Worm (Caenorhabditis elegans): Measurements from ENCODE around the gene zmp-1.

The zmp-1 gene

ce11 chrIII:5930659-5931058, 2.1 kb downstream of the zmp-1 start (continued):
- TF ChIP-seq tlp-1 (tag; optimal IDR thresholded peaks at IDR 0.05), result no peak
- no peak for TF ChIP-seq blmp-1 (tag; optimal IDR thresholded peaks at IDR 0.05)
- no peak for TF ChIP-seq egl-13 (tag; optimal IDR thresholded peaks at IDR 0.05)
- no peak for TF ChIP-seq xbp-1 (tag; optimal IDR thresholded peaks at IDR 0.05)
- TF ChIP-seq pax-3 (tag; optimal IDR thresholded peaks at IDR 0.05), result no peak
- TF ChIP-seq pqm-1 (tag; optimal IDR thresholded peaks at IDR 0.05), result no peak
- no peak for TF ChIP-seq nhr-12 (tag; optimal IDR thresholded peaks at IDR 0.05)
- no peak for TF ChIP-seq fkh-8 (tag; optimal IDR thresholded peaks at IDR 0.05)
- peak; percentile 4 for TF ChIP-seq mef-2 (tag; optimal IDR thresholded peaks at IDR 0.05)
- no peak for TF ChIP-seq lir-3 (tag; optimal IDR thresholded peaks at IDR 0.05; ENCODE audit: poor library complexity)
- no peak for TF ChIP-seq grh-1 (GFP tag; IDR thresholded peaks at IDR 0.05)
- TF ChIP-seq fkh-4 (tag; optimal IDR thresholded peaks at IDR 0.05; ENCODE audit: borderline replicate concordance), result no peak
- TF ChIP-seq dsc-1 (tag; optimal IDR thresholded peaks at IDR 0.05), result peak; percentile 49
- TF ChIP-seq ceh-82 (tag; optimal IDR thresholded peaks at IDR 0.05), result no peak
- TF ChIP-seq tbx-2 (tag; optimal IDR thresholded peaks at IDR 0.05), result no peak
- no peak for TF ChIP-seq dpl-1 (GFP tag; optimal IDR thresholded peaks at IDR 0.05)
- no peak for TF ChIP-seq ztf-4 (tag; optimal IDR thresholded peaks at IDR 0.05)
- no peak for TF ChIP-seq zag-1 (tag; optimal IDR thresholded peaks at IDR 0.05)
- no peak for TF ChIP-seq zip-4 (GFP tag; optimal IDR thresholded peaks at IDR 0.05)
- TF ChIP-seq ets-5 (GFP tag; IDR thresholded peaks at IDR 0.05), result no peak
- TF ChIP-seq rnt-1 (tag; optimal IDR thresholded peaks at IDR 0.05), result peak; percentile 50
- TF ChIP-seq Y116A8C.19 (tag; optimal IDR thresholded peaks at IDR 0.05; ENCODE audit: borderline replicate concordance), result no peak
- no peak for TF ChIP-seq F16B12.6 (tag; optimal IDR thresholded peaks at IDR 0.05)
- no peak for TF ChIP-seq nhr-76 (tag; optimal IDR thresholded peaks at IDR 0.05)
- no peak for TF ChIP-seq sup-37 (GFP tag; optimal IDR thresholded peaks at IDR 0.05)
- TF ChIP-seq hlh-17 (GFP tag; optimal IDR thresholded peaks at IDR 0.05; ENCODE audit: borderline replicate concordance), result no peak
- no peak for TF ChIP-seq lin-15B (tag; optimal IDR thresholded peaks at IDR 0.05)

DNA sequence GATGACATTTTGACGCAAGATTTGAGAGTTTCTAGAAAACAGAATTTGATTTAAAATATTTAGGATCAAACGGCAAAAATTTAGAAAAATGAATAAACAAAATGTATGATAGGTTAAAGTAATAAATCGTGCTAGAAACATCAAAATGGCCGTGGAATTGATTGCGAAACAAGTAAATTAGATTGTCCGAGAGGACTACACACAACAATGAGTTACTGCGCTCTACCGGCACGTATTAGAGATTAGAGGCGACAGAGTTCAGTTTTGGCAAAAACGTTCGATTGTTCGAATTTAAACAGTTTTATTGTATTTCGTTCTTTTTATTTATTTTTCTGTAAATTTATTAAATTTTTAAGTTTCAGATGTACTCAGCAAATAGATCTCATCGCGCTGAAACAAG, 7.0 kb downstream of the zmp-1 start, which contains the start of the genes dnc-2 and bcl-7:
dnc-2 (minus strand) TSS at position 33 of the 400 bp plus-strand sequence.
bcl-7 (plus strand) TSS at position 363 of the 400 bp plus-strand sequence.
- peak; percentile 31 for TF ChIP-seq fos-1 (tag; optimal IDR thresholded peaks at IDR 0.05)
- TF ChIP-seq hpl-2 (GFP tag; optimal IDR thresholded peaks at IDR 0.05), result no peak
- TF ChIP-seq jun-1 (tag; optimal IDR thresholded peaks at IDR 0.05), result peak; percentile 16
- TF ChIP-seq rnt-1 (tag; optimal IDR thresholded peaks at IDR 0.05), result peak; percentile 66
- no peak for TF ChIP-seq mef-2 (tag; optimal IDR thresholded peaks at IDR 0.05)
- TF ChIP-seq snu-23 (GFP tag; optimal IDR thresholded peaks at IDR 0.05), result peak; percentile 75
- no peak for TF ChIP-seq aly-2 (tag; optimal IDR thresholded peaks at IDR 0.05)
- TF ChIP-seq mdl-1 (tag; optimal IDR thresholded peaks at IDR 0.05), result peak in 1 of 2 experiments; percentile 21
- no peak for TF ChIP-seq fkh-8 (tag; optimal IDR thresholded peaks at IDR 0.05)
- TF ChIP-seq nhr-76 (tag; optimal IDR thresholded peaks at IDR 0.05), result no peak
- no peak for TF ChIP-seq nhr-85 (tag)
- TF ChIP-seq dpl-1 (GFP tag; optimal IDR thresholded peaks at IDR 0.05), result peak; percentile 29 to 71 (median 53)
- TF ChIP-seq tlp-1 (tag; optimal IDR thresholded peaks at IDR 0.05), result no peak
- TF ChIP-seq unc-130 (tag; optimal IDR thresholded peaks at IDR 0.05), result no peak
- no peak for TF ChIP-seq ztf-11 (tag; optimal IDR thresholded peaks at IDR 0.05)
- TF ChIP-seq hlh-4 (tag; optimal IDR thresholded peaks at IDR 0.05), result no peak
- peak; percentile 69 for TF ChIP-seq nhr-71 (tag; optimal IDR thresholded peaks at IDR 0.05)
- no peak for TF ChIP-seq unc-30 (tag; optimal IDR thresholded peaks at IDR 0.05)
- peak; percentile 63 for TF ChIP-seq swsn-7 (tag; optimal IDR thresholded peaks at IDR 0.05)
- TF ChIP-seq fkh-10 (GFP tag; optimal IDR thresholded peaks at IDR 0.05), result no peak
- no peak for TF ChIP-seq unc-62 (GFP tag; optimal IDR thresholded peaks at IDR 0.05)
- TF ChIP-seq snpc-4 (tag; optimal IDR thresholded peaks at IDR 0.05), result no peak
- no peak for TF ChIP-seq grh-1 (GFP tag; IDR thresholded peaks at IDR 0.05)
- TF ChIP-seq fkh-4 (tag; optimal IDR thresholded peaks at IDR 0.05; ENCODE audit: borderline replicate concordance), result no peak
- TF ChIP-seq nhr-237 (tag; optimal IDR thresholded peaks at IDR 0.05), result no peak
- TF ChIP-seq ces-1 (GFP tag; optimal IDR thresholded peaks at IDR 0.05), result no peak
- TF ChIP-seq C04F5.9 (tag; optimal IDR thresholded peaks at IDR 0.05), result peak; percentile 2
- TF ChIP-seq lin-13 (GFP tag; optimal IDR thresholded peaks at IDR 0.05), result peak; percentile 8
- peak; percentile 29 for TF ChIP-seq C16A3.4 (tag; optimal IDR thresholded peaks at IDR 0.05)
- TF ChIP-seq nhr-20 (tag; optimal IDR thresholded peaks at IDR 0.05), result peak; percentile 65
- TF ChIP-seq pqm-1 (tag; optimal IDR thresholded peaks at IDR 0.05), result no peak
- peak in 2 of 3 experiments; percentile 37 to 49 for TF ChIP-seq ceh-82 (tag; optimal IDR thresholded peaks at IDR 0.05)
- TF ChIP-seq nhr-47 (tag; optimal IDR thresholded peaks at IDR 0.05), result peak; percentile 72
- TF ChIP-seq pag-3 (tag; optimal IDR thresholded peaks at IDR 0.05; ENCODE audit: borderline replicate concordance, insufficient read depth), result no peak
- TF ChIP-seq aha-1 (tag; optimal IDR thresholded peaks at IDR 0.05), result no peak

Measured in whole organism, L1 larva.